Worm (Caenorhabditis elegans) whole organism, young adult: Measurements from ENCODE around the gene C44B7.7.
A peak's percentile ranks its signal among the peaks of the same experiment; 100 is the strongest.

Source experiments
- B0261.1 ChIP-seq: sonication (generic microtip); optimal IDR thresholded peaks from 2 replicates; lab custom pipeline; 2016; ENCODE audit warnings: mild to moderate bottlenecking, missing genetic modification characterization, moderate library complexity, missing compliant biosample characterization
- B0336.3 ChIP-seq: fragments of 200-800 bp; sonication (Bioruptor generic); IDR thresholded peaks from 2 replicates; pipeline ENCODE4 v1.3.6; 2022; ENCODE audit warnings: missing genetic modification characterization, missing compliant biosample characterization
- F22D6.2 ChIP-seq: sonication (generic microtip); optimal IDR thresholded peaks from 2 replicates; lab custom pipeline; 2016; ENCODE audit warnings: mild to moderate bottlenecking, missing genetic modification characterization, missing compliant biosample characterization
- F33H1.4 ChIP-seq: fragments of 200-800 bp; sonication (Bioruptor generic); IDR thresholded peaks from 2 replicates; pipeline ENCODE4 v1.3.6; 2022; ENCODE audit warnings: missing genetic modification reagents, missing genetic modification characterization, missing compliant biosample characterization
- F39B2.1 ChIP-seq: fragments of 200-800 bp; sonication (Bioruptor generic); IDR thresholded peaks from 2 replicates; pipeline ENCODE4 v1.3.6; 2022; ENCODE audit warnings: missing genetic modification reagents, missing genetic modification characterization, missing compliant biosample characterization
- K12H6.12 ChIP-seq: fragments of 200-800 bp; sonication (Bioruptor generic); optimal IDR thresholded peaks from 2 replicates; lab custom pipeline; 2018; ENCODE audit warnings: mild to moderate bottlenecking, missing genetic modification characterization, missing compliant biosample characterization
- Y67H2A.10 ChIP-seq: fragments of 200-800 bp; sonication (Bioruptor generic); conservative IDR thresholded peaks from 2 replicates; pipeline ENCODE4 v1.3.6; 2022; ENCODE audit warnings: missing genetic modification reagents, missing genetic modification characterization, missing compliant biosample characterization
- Y95B8A.8 ChIP-seq: fragments of 200-800 bp; sonication (Bioruptor generic); IDR thresholded peaks from 2 replicates; pipeline ENCODE4 v1.3.6; 2022; ENCODE audit warnings: missing genetic modification reagents, missing genetic modification characterization, missing compliant biosample characterization
- akir-1 ChIP-seq: fragments of 200-800 bp; sonication (Bioruptor generic); optimal IDR thresholded peaks from 2 replicates; lab custom pipeline; 2018; ENCODE audit warnings: mild to moderate bottlenecking, missing genetic modification characterization, moderate library complexity, missing compliant biosample characterization
- atf-7 ChIP-seq: sonication (generic microtip); optimal IDR thresholded peaks from 2 replicates; lab custom pipeline; 2017; ENCODE audit warnings: mild to moderate bottlenecking, missing genetic modification characterization, missing compliant biosample characterization
- attf-3 ChIP-seq: fragments of 200-800 bp; sonication (Bioruptor generic); conservative IDR thresholded peaks from 2 replicates; pipeline ENCODE4 v1.3.6; 2022; ENCODE audit warnings: missing genetic modification reagents, missing genetic modification characterization, missing compliant biosample characterization
- bed-2 ChIP-seq: fragments of 200-800 bp; sonication (Bioruptor generic); IDR thresholded peaks from 2 replicates; pipeline ENCODE4 v1.3.6; 2022; ENCODE audit warnings: missing genetic modification reagents, missing genetic modification characterization, missing compliant biosample characterization
- ccch-3 ChIP-seq: fragments of 200-800 bp; sonication (Bioruptor generic); optimal IDR thresholded peaks from 2 replicates; lab custom pipeline; 2018; ENCODE audit warnings: mild to moderate bottlenecking, missing genetic modification characterization, missing compliant biosample characterization
- cebp-2 ChIP-seq: fragments of 200-800 bp; sonication (Bioruptor generic); IDR thresholded peaks from 2 replicates; pipeline ENCODE4 v1.3.6; 2022; ENCODE audit warnings: missing genetic modification characterization, missing compliant biosample characterization
- ceh-100 ChIP-seq: fragments of 200-800 bp; sonication (Bioruptor generic); IDR thresholded peaks from 2 replicates; pipeline ENCODE4 v1.3.6; 2022; ENCODE audit warnings: missing genetic modification reagents, missing genetic modification characterization, missing compliant biosample characterization
- dpff-1 ChIP-seq: sonication (generic microtip); optimal IDR thresholded peaks from 2 replicates; lab custom pipeline; 2017; ENCODE audit warnings: mild to moderate bottlenecking, missing genetic modification characterization, missing compliant biosample characterization
- efl-1 ChIP-seq: fragments of 150-350 bp; optimal IDR thresholded peaks from 2 replicates; lab custom pipeline; 2014; ENCODE audit warnings: missing biosample characterization, missing genetic modification reagents, missing genetic modification characterization
- ets-4 ChIP-seq: fragments of 200-800 bp; sonication (Bioruptor generic); optimal IDR thresholded peaks from 2 replicates; lab custom pipeline; 2018; ENCODE audit warnings: mild to moderate bottlenecking, missing genetic modification characterization, missing compliant biosample characterization
- fkh-3 ChIP-seq: sonication (generic microtip); optimal IDR thresholded peaks from 2 replicates; lab custom pipeline; 2016; ENCODE audit warnings: mild to moderate bottlenecking, missing genetic modification characterization, missing compliant biosample characterization
- hmg-20 ChIP-seq: fragments of 200-800 bp; sonication (Bioruptor generic); IDR thresholded peaks from 2 replicates; pipeline ENCODE4 v1.3.6; 2022; ENCODE audit warnings: missing genetic modification reagents, missing genetic modification characterization, missing compliant biosample characterization
- hrde-1 ChIP-seq: sonication (generic microtip); optimal IDR thresholded peaks from 2 replicates; lab custom pipeline; 2016; ENCODE audit warnings: missing genetic modification characterization, mild to moderate bottlenecking, missing compliant biosample characterization, moderate library complexity, missing genotype, missing genetic modification reagents, borderline replicate concordance
- let-526 ChIP-seq: fragments of 200-800 bp; sonication (Bioruptor generic); IDR thresholded peaks from 2 replicates; pipeline ENCODE4 v1.3.6; 2022; ENCODE audit warnings: missing genetic modification reagents, missing genetic modification characterization, missing compliant biosample characterization
- let-607 ChIP-seq, 2 experiments: fragments of 200-800 bp in 1 of 2; sonication (Bioruptor generic) in 1 of 2; sonication (generic microtip) in 1 of 2; optimal IDR thresholded peaks; 2 replicates each; lab custom pipeline; 2016 to 2018; ENCODE audit warnings: mild to moderate bottlenecking in 2 of 2, missing compliant biosample characterization in 2 of 2, missing genetic modification characterization in 2 of 2, moderate library complexity in 2 of 2, missing genotype in 1 of 2
- lin-35 ChIP-seq, 3 experiments: fragments of 150-350 bp in 2 of 3; sonication (generic microtip) in 1 of 3; optimal IDR thresholded peaks; 2 replicates each; lab custom pipeline; 2014 to 2018; ENCODE audit warnings: missing biosample characterization in 3 of 3, missing genetic modification characterization in 3 of 3, missing genetic modification reagents in 3 of 3
- lin-40 ChIP-seq: sonication (generic microtip); optimal IDR thresholded peaks from 2 replicates; lab custom pipeline; 2016; ENCODE audit warnings: missing genetic modification characterization, mild to moderate bottlenecking, missing compliant biosample characterization, missing genotype, missing genetic modification reagents
- lin-54 ChIP-seq: fragments of 200-800 bp; sonication (Bioruptor generic); optimal IDR thresholded peaks from 2 replicates; lab custom pipeline; 2018; ENCODE audit warnings: mild to moderate bottlenecking, missing genetic modification characterization, missing compliant biosample characterization
- lir-1 ChIP-seq: fragments of 200-800 bp; sonication (Bioruptor generic); conservative IDR thresholded peaks from 2 replicates; pipeline ENCODE4 v1.3.6; 2022; ENCODE audit warnings: missing genetic modification reagents, missing genetic modification characterization, missing compliant biosample characterization
- lsl-1 ChIP-seq: fragments of 200-800 bp; sonication (Bioruptor generic); optimal IDR thresholded peaks from 2 replicates; lab custom pipeline; 2018; ENCODE audit warnings: mild to moderate bottlenecking, missing genetic modification characterization, moderate library complexity, missing compliant biosample characterization
- lsy-27 ChIP-seq: sonication (generic microtip); optimal IDR thresholded peaks from 2 replicates; lab custom pipeline; 2017; ENCODE audit warnings: missing genetic modification characterization, mild to moderate bottlenecking, missing compliant biosample characterization, antibody characterized with exemption, missing genotype, borderline replicate concordance; ENCODE audit not compliant: insufficient read depth
- madf-10 ChIP-seq: sonication (generic microtip); optimal IDR thresholded peaks from 2 replicates; lab custom pipeline; 2016; ENCODE audit warnings: mild to moderate bottlenecking, missing genetic modification characterization, missing compliant biosample characterization
- madf-3 ChIP-seq: fragments of 200-800 bp; sonication (Bioruptor generic); IDR thresholded peaks from 2 replicates; pipeline ENCODE4 v1.3.6; 2022; ENCODE audit warnings: missing genetic modification reagents, missing genetic modification characterization, missing compliant biosample characterization
- madf-6 ChIP-seq: fragments of 200-800 bp; sonication (Bioruptor generic); IDR thresholded peaks from 2 replicates; pipeline ENCODE4 v1.3.6; 2022; ENCODE audit warnings: missing genetic modification reagents, missing genetic modification characterization, missing compliant biosample characterization
- madf-8 ChIP-seq: fragments of 200-800 bp; sonication (Bioruptor generic); conservative IDR thresholded peaks from 2 replicates; pipeline ENCODE4 v1.3.6; 2022; ENCODE audit warnings: missing genetic modification reagents, missing genetic modification characterization, missing compliant biosample characterization
- nfya-1 ChIP-seq: sonication (generic microtip); optimal IDR thresholded peaks from 2 replicates; lab custom pipeline; 2017; ENCODE audit warnings: antibody characterized with exemption, missing compliant biosample characterization, missing genetic modification characterization, borderline replicate concordance; ENCODE audit not compliant: insufficient read depth
- pbrm-1 ChIP-seq: fragments of 200-800 bp; sonication (Bioruptor generic); IDR thresholded peaks from 2 replicates; pipeline ENCODE4 v1.3.6; 2022; ENCODE audit warnings: missing genetic modification reagents, missing genetic modification characterization, missing compliant biosample characterization
- rec-8 ChIP-seq, 2 experiments: sonication (generic microtip); optimal IDR thresholded peaks; 2 replicates each; lab custom pipeline; 2016; ENCODE audit warnings: mild to moderate bottlenecking in 2 of 2, missing genetic modification characterization in 2 of 2, missing genetic modification reagents in 2 of 2, missing genotype in 2 of 2, missing biosample characterization in 1 of 2, missing compliant biosample characterization in 1 of 2, moderate library complexity in 1 of 2
- snpc-4 ChIP-seq, 5 experiments: fragments of 150-350 bp in 1 of 5; sonication (generic microtip) in 4 of 5; optimal IDR thresholded peaks; 2 replicates each; lab custom pipeline; 2014 to 2018; ENCODE audit warnings: missing genetic modification characterization in 5 of 5, missing biosample characterization in 3 of 5, antibody characterized with exemption in 2 of 5, mild to moderate bottlenecking in 2 of 5, missing compliant biosample characterization in 2 of 5, missing genotype in 2 of 5, moderate library complexity in 2 of 5, missing genetic modification reagents in 1 of 5
- tbx-9 ChIP-seq: sonication (generic microtip); optimal IDR thresholded peaks from 2 replicates; lab custom pipeline; 2016; ENCODE audit warnings: borderline replicate concordance, missing genetic modification characterization, inconsistent platforms, missing compliant biosample characterization
- unc-130 ChIP-seq: sonication (generic microtip); optimal IDR thresholded peaks from 2 replicates; lab custom pipeline; 2016; ENCODE audit warnings: missing genetic modification reagents, missing genetic modification characterization, missing compliant biosample characterization
- unc-62 ChIP-seq: fragments of 150-350 bp; optimal IDR thresholded peaks from 2 replicates; lab custom pipeline; 2014; ENCODE audit warnings: missing biosample characterization, missing genetic modification reagents, missing genetic modification characterization
- xnd-1 ChIP-seq: sonication (generic microtip); optimal IDR thresholded peaks from 2 replicates; lab custom pipeline; 2016; ENCODE audit warnings: missing genotype, missing genetic modification reagents, missing genetic modification characterization, missing compliant biosample characterization
- zfh-2 ChIP-seq: fragments of 200-800 bp; sonication (Bioruptor generic); conservative IDR thresholded peaks from 2 replicates; pipeline ENCODE4 v1.3.6; 2022; ENCODE audit warnings: missing genetic modification reagents, missing genetic modification characterization, missing compliant biosample characterization
- ztf-18 ChIP-seq: sonication (generic microtip); optimal IDR thresholded peaks from 2 replicates; lab custom pipeline; 2016; ENCODE audit warnings: missing genotype, mild to moderate bottlenecking, missing genetic modification characterization, missing compliant biosample characterization
- ztf-25 ChIP-seq: fragments of 200-800 bp; sonication (Bioruptor generic); IDR thresholded peaks from 2 replicates; pipeline ENCODE4 v1.3.6; 2022; ENCODE audit warnings: missing genetic modification reagents, missing genetic modification characterization, missing compliant biosample characterization
- ztf-28 ChIP-seq: fragments of 200-800 bp; sonication (Bioruptor generic); IDR thresholded peaks from 2 replicates; pipeline ENCODE4 v1.3.6; 2022; ENCODE audit warnings: missing genetic modification reagents, missing genetic modification characterization, missing compliant biosample characterization
- ztf-3 ChIP-seq: fragments of 200-800 bp; sonication (Bioruptor generic); optimal IDR thresholded peaks from 2 replicates; lab custom pipeline; 2018; ENCODE audit warnings: mild to moderate bottlenecking, missing genetic modification characterization, missing compliant biosample characterization

The C44B7.7 gene

ce11 chrII:6913309-6913708, 33.3 kb upstream of the C44B7.7 start, which contains the start of gene cyn-10:
Gene cyn-10, minus strand, starts transcription at chrII:6913365.
- TF ChIP-seq lir-1 = peak; percentile 83
- no peak for TF ChIP-seq tbx-9 (tag; lab: Kevin White, UChicago)
- no peak for TF ChIP-seq B0261.1 (tag; lab: Kevin White, UChicago)
- peak; percentile 71 for TF ChIP-seq F22D6.2 (tag; lab: Kevin White, UChicago)
- no peak for TF ChIP-seq B0336.3 (GFP tag; lab: Robert Waterston, UW)
- TF ChIP-seq ztf-25 (GFP tag; lab: Robert Waterston, UW) = no peak
- no peak for TF ChIP-seq dpff-1 (tag; lab: Kevin White, UChicago)
- peak; percentile 38 for TF ChIP-seq lsl-1 (GFP tag; lab: Kevin White, UChicago)
- no peak for TF ChIP-seq Y95B8A.8 (GFP tag; lab: Robert Waterston, UW)
- peak; percentile 58 for TF ChIP-seq F33H1.4 (GFP tag; lab: Robert Waterston, UW)
- no peak for TF ChIP-seq ztf-28 (GFP tag; lab: Robert Waterston, UW)
- no peak for TF ChIP-seq zfh-2 (GFP tag; lab: Robert Waterston, UW)
- peak; percentile 51; the same call in 1 of the 2 replicates for TF ChIP-seq attf-3
- peak; percentile 65 for TF ChIP-seq efl-1 (GFP tag; lab: Kevin White, UChicago)
- TF ChIP-seq lin-40 (tag; lab: Kevin White, UChicago) = peak; percentile 53
- peak; percentile 94 for TF ChIP-seq lin-54
- peak; percentile 82; the same call in 1 of the 2 replicates for TF ChIP-seq bed-2 (GFP tag; lab: Robert Waterston, UW)
- peak in 1 of 2 experiments; percentile 57 for TF ChIP-seq let-607 (tag; optimal IDR thresholded peaks at IDR 0.05; lab: Kevin White, UChicago)
- TF ChIP-seq lin-35 (GFP tag; optimal IDR thresholded peaks at IDR 0.05; lab: Kevin White, UChicago) = peak in 2 of 3 experiments; percentile 42 to 94
- TF ChIP-seq K12H6.12 = peak; percentile 31
- no peak for TF ChIP-seq hrde-1 (tag; lab: Kevin White, UChicago)
- TF ChIP-seq fkh-3 (tag; lab: Kevin White, UChicago) = no peak
- TF ChIP-seq unc-62 (GFP tag; lab: Kevin White, UChicago) = no peak
- no peak for TF ChIP-seq ztf-18 (tag; lab: Kevin White, UChicago)
- TF ChIP-seq ets-4 = no peak
- peak; percentile 79; the same call in 1 of the 2 replicates for TF ChIP-seq hmg-20 (GFP tag; lab: Robert Waterston, UW)
- no peak for TF ChIP-seq ztf-3
- peak; percentile 21 for TF ChIP-seq atf-7
- TF ChIP-seq Y67H2A.10 = peak; percentile 55; the same call in 1 of the 2 replicates
- TF ChIP-seq madf-6 = no peak
- TF ChIP-seq madf-3 (GFP tag; lab: Robert Waterston, UW) = no peak
- peak; percentile 11 for TF ChIP-seq madf-10 (tag; lab: Kevin White, UChicago)
- 0 out of 2 replicates have a peak, but pooled peaks have one; percentile 53 for TF ChIP-seq F39B2.1 (GFP tag; lab: Robert Waterston, UW)
- peak; percentile 28 to 61 for TF ChIP-seq rec-8 (tag; optimal IDR thresholded peaks at IDR 0.05; lab: Kevin White, UChicago)
- peak; percentile 74 for TF ChIP-seq ceh-100
- peak; percentile 39 for TF ChIP-seq xnd-1
- TF ChIP-seq madf-8 (GFP tag; lab: Robert Waterston, UW) = peak; percentile 68
- 0 out of 2 replicates have a peak, but pooled peaks have one; percentile 21 for TF ChIP-seq cebp-2 (GFP tag; lab: Robert Waterston, UW)
- no peak for TF ChIP-seq lsy-27
- TF ChIP-seq akir-1 = peak; percentile 20
- no peak for TF ChIP-seq snpc-4 (GFP tag; optimal IDR thresholded peaks at IDR 0.05; lab: Kevin White, UChicago)
- TF ChIP-seq snpc-4 (tag; optimal IDR thresholded peaks at IDR 0.05; lab: Kevin White, UChicago) = peak in 1 of 4 experiments; percentile 4
- peak; percentile 84 for TF ChIP-seq unc-130 (GFP tag; lab: Kevin White, UChicago)
- peak; percentile 72; the same call in 1 of the 2 replicates for TF ChIP-seq pbrm-1 (GFP tag; lab: Robert Waterston, UW)
- no peak for TF ChIP-seq nfya-1 (tag; lab: Kevin White, UChicago)
- peak; percentile 69 for TF ChIP-seq ccch-3 (GFP tag; lab: Kevin White, UChicago)
- peak; percentile 86; the same call in 1 of the 2 replicates for TF ChIP-seq let-526
